Worm (Caenorhabditis elegans) whole organism, young adult: ENCODE results near the gene K12B6.4.

Experiments used
- B0336.3 ChIP-seq: fragments of 200-800 bp; sonication (Bioruptor generic); IDR thresholded peaks from 2 replicates; pipeline ENCODE4 v1.3.6; 2022; ENCODE audit warnings: missing genetic modification characterization, missing compliant biosample characterization
- C06A6.2 ChIP-seq: fragments of 200-800 bp; sonication (Bioruptor generic); conservative IDR thresholded peaks from 2 replicates; pipeline ENCODE4 v1.3.6; 2022; ENCODE audit warnings: missing genetic modification characterization, missing compliant biosample characterization
- F33H1.4 ChIP-seq: fragments of 200-800 bp; sonication (Bioruptor generic); IDR thresholded peaks from 2 replicates; pipeline ENCODE4 v1.3.6; 2022; ENCODE audit warnings: missing genetic modification reagents, missing genetic modification characterization, missing compliant biosample characterization
- F37B4.10 ChIP-seq: fragments of 200-800 bp; sonication (Bioruptor generic); IDR thresholded peaks from 2 replicates; pipeline ENCODE4 v1.3.6; 2022; ENCODE audit warnings: missing genetic modification characterization, missing compliant biosample characterization
- F49E8.2 ChIP-seq: sonication (generic microtip); optimal IDR thresholded peaks from 3 replicates; lab custom pipeline; 2017; ENCODE audit warnings: missing genetic modification characterization, mild to moderate bottlenecking, missing compliant biosample characterization, antibody characterized with exemption, moderate library complexity; ENCODE audit not compliant: insufficient read depth
- F55B11.4 ChIP-seq: sonication (generic microtip); optimal IDR thresholded peaks from 2 replicates; lab custom pipeline; 2016; ENCODE audit warnings: missing compliant biosample characterization, missing genetic modification characterization, borderline replicate concordance; ENCODE audit not compliant: insufficient read depth
- T07F8.4 ChIP-seq: sonication (generic microtip); optimal IDR thresholded peaks from 2 replicates; lab custom pipeline; 2016; ENCODE audit warnings: mild to moderate bottlenecking, missing genetic modification characterization, moderate library complexity, missing compliant biosample characterization
- T26A5.8 ChIP-seq: sonication (generic microtip); optimal IDR thresholded peaks from 2 replicates; lab custom pipeline; 2016; ENCODE audit warnings: missing genetic modification characterization, missing compliant biosample characterization
- Y56A3A.18 ChIP-seq: fragments of 200-800 bp; sonication (Bioruptor generic); IDR thresholded peaks from 2 replicates; pipeline ENCODE4 v1.3.6; 2022; ENCODE audit warnings: missing genetic modification reagents, missing genetic modification characterization, missing compliant biosample characterization
- aptf-2 ChIP-seq: fragments of 200-800 bp; sonication (Bioruptor generic); conservative IDR thresholded peaks from 2 replicates; pipeline ENCODE4 v1.3.6; 2022; ENCODE audit warnings: missing genetic modification reagents, missing genetic modification characterization, missing compliant biosample characterization
- attf-5 ChIP-seq: fragments of 200-800 bp; sonication (Bioruptor generic); optimal IDR thresholded peaks from 2 replicates; lab custom pipeline; 2018; ENCODE audit warnings: mild to moderate bottlenecking, missing genetic modification characterization, missing compliant biosample characterization
- attf-6 ChIP-seq: fragments of 200-800 bp; sonication (Bioruptor generic); IDR thresholded peaks from 2 replicates; pipeline ENCODE4 v1.3.6; 2022; ENCODE audit warnings: missing genetic modification reagents, missing genetic modification characterization, missing compliant biosample characterization
- bed-2 ChIP-seq: fragments of 200-800 bp; sonication (Bioruptor generic); IDR thresholded peaks from 2 replicates; pipeline ENCODE4 v1.3.6; 2022; ENCODE audit warnings: missing genetic modification reagents, missing genetic modification characterization, missing compliant biosample characterization
- ccch-3 ChIP-seq: fragments of 200-800 bp; sonication (Bioruptor generic); optimal IDR thresholded peaks from 2 replicates; lab custom pipeline; 2018; ENCODE audit warnings: mild to moderate bottlenecking, missing genetic modification characterization, missing compliant biosample characterization
- ceh-40 ChIP-seq: fragments of 200-800 bp; sonication (Bioruptor generic); IDR thresholded peaks from 2 replicates; pipeline ENCODE4 v1.3.6; 2022; ENCODE audit warnings: missing genetic modification characterization, missing compliant biosample characterization
- chd-7 ChIP-seq: sonication (generic microtip); optimal IDR thresholded peaks from 2 replicates; lab custom pipeline; 2016; ENCODE audit warnings: mild to moderate bottlenecking, missing genetic modification characterization, moderate library complexity, missing compliant biosample characterization
- dox-1 ChIP-seq: fragments of 200-800 bp; sonication (Bioruptor generic); IDR thresholded peaks from 2 replicates; pipeline ENCODE4 v1.3.6; 2022; ENCODE audit warnings: missing genetic modification reagents, missing genetic modification characterization, missing compliant biosample characterization
- efl-1 ChIP-seq: fragments of 150-350 bp; optimal IDR thresholded peaks from 2 replicates; lab custom pipeline; 2014; ENCODE audit warnings: missing biosample characterization, missing genetic modification reagents, missing genetic modification characterization
- egl-44 ChIP-seq: fragments of 200-800 bp; sonication (Bioruptor generic); IDR thresholded peaks from 2 replicates; pipeline ENCODE4 v1.3.6; 2022; ENCODE audit warnings: missing genetic modification reagents, missing genetic modification characterization, missing compliant biosample characterization
- ekl-4 ChIP-seq: fragments of 200-800 bp; sonication (Bioruptor generic); IDR thresholded peaks from 2 replicates; pipeline ENCODE4 v1.3.6; 2022; ENCODE audit warnings: missing genetic modification reagents, missing genetic modification characterization, missing compliant biosample characterization
- ets-4 ChIP-seq: fragments of 200-800 bp; sonication (Bioruptor generic); optimal IDR thresholded peaks from 2 replicates; lab custom pipeline; 2018; ENCODE audit warnings: mild to moderate bottlenecking, missing genetic modification characterization, missing compliant biosample characterization
- fkh-3 ChIP-seq: sonication (generic microtip); optimal IDR thresholded peaks from 2 replicates; lab custom pipeline; 2016; ENCODE audit warnings: mild to moderate bottlenecking, missing genetic modification characterization, missing compliant biosample characterization
- hlh-26 ChIP-seq: fragments of 200-800 bp; sonication (Bioruptor generic); conservative IDR thresholded peaks from 2 replicates; pipeline ENCODE4 v1.3.6; 2022; ENCODE audit warnings: missing genetic modification reagents, missing genetic modification characterization, missing compliant biosample characterization
- hmg-1.2 ChIP-seq: fragments of 200-800 bp; sonication (Bioruptor generic); IDR thresholded peaks from 2 replicates; pipeline ENCODE4 v1.3.6; 2022; ENCODE audit warnings: missing genetic modification reagents, missing genetic modification characterization, missing compliant biosample characterization
- hsf-1 ChIP-seq: fragments of 200-800 bp; sonication (Bioruptor generic); IDR thresholded peaks from 2 replicates; pipeline ENCODE4 v1.3.6; 2022; ENCODE audit warnings: missing genetic modification reagents, missing genetic modification characterization, missing compliant biosample characterization
- lag-1 ChIP-seq: fragments of 200-800 bp; sonication (Bioruptor generic); IDR thresholded peaks from 2 replicates; pipeline ENCODE4 v1.3.6; 2022; ENCODE audit warnings: missing genetic modification reagents, missing genetic modification characterization, missing compliant biosample characterization
- let-607 ChIP-seq, 2 experiments: fragments of 200-800 bp in 1 of 2; sonication (Bioruptor generic) in 1 of 2; sonication (generic microtip) in 1 of 2; optimal IDR thresholded peaks; 2 replicates each; lab custom pipeline; 2016 to 2018; ENCODE audit warnings: mild to moderate bottlenecking in 2 of 2, missing compliant biosample characterization in 2 of 2, missing genetic modification characterization in 2 of 2, moderate library complexity in 2 of 2, missing genotype in 1 of 2
- lin-26 ChIP-seq: fragments of 200-800 bp; sonication (Bioruptor generic); IDR thresholded peaks from 2 replicates; pipeline ENCODE4 v1.3.6; 2022; ENCODE audit warnings: missing genetic modification reagents, missing genetic modification characterization, missing compliant biosample characterization
- lir-1 ChIP-seq: fragments of 200-800 bp; sonication (Bioruptor generic); conservative IDR thresholded peaks from 2 replicates; pipeline ENCODE4 v1.3.6; 2022; ENCODE audit warnings: missing genetic modification reagents, missing genetic modification characterization, missing compliant biosample characterization
- lsy-27 ChIP-seq: sonication (generic microtip); optimal IDR thresholded peaks from 2 replicates; lab custom pipeline; 2017; ENCODE audit warnings: missing genetic modification characterization, mild to moderate bottlenecking, missing compliant biosample characterization, antibody characterized with exemption, missing genotype, borderline replicate concordance; ENCODE audit not compliant: insufficient read depth
- madf-3 ChIP-seq: fragments of 200-800 bp; sonication (Bioruptor generic); IDR thresholded peaks from 2 replicates; pipeline ENCODE4 v1.3.6; 2022; ENCODE audit warnings: missing genetic modification reagents, missing genetic modification characterization, missing compliant biosample characterization
- madf-6 ChIP-seq: fragments of 200-800 bp; sonication (Bioruptor generic); IDR thresholded peaks from 2 replicates; pipeline ENCODE4 v1.3.6; 2022; ENCODE audit warnings: missing genetic modification reagents, missing genetic modification characterization, missing compliant biosample characterization
- nfya-2 ChIP-seq: fragments of 200-800 bp; sonication (Bioruptor generic); IDR thresholded peaks from 2 replicates; pipeline ENCODE4 v1.3.6; 2022; ENCODE audit warnings: missing genetic modification reagents, missing genetic modification characterization, missing compliant biosample characterization
- nfyb-1 ChIP-seq: fragments of 200-800 bp; sonication (Bioruptor generic); IDR thresholded peaks from 2 replicates; pipeline ENCODE4 v1.3.6; 2022; ENCODE audit warnings: missing genetic modification reagents, missing genetic modification characterization, missing compliant biosample characterization
- nhr-27 ChIP-seq: fragments of 200-800 bp; sonication (Bioruptor generic); optimal IDR thresholded peaks from 2 replicates; lab custom pipeline; 2018; ENCODE audit warnings: mild to moderate bottlenecking, missing genetic modification characterization, moderate library complexity, missing compliant biosample characterization
- nhr-90 ChIP-seq: sonication (generic microtip); optimal IDR thresholded peaks from 2 replicates; lab custom pipeline; 2016; ENCODE audit warnings: missing genotype, mild to moderate bottlenecking, missing genetic modification characterization, missing compliant biosample characterization
- rcor-1 ChIP-seq: fragments of 200-800 bp; sonication (Bioruptor generic); IDR thresholded peaks from 2 replicates; pipeline ENCODE4 v1.3.6; 2022; ENCODE audit warnings: missing genetic modification reagents, missing genetic modification characterization, missing compliant biosample characterization
- rpc-1 ChIP-seq, 2 experiments: fragments of 150-350 bp in 1 of 2; sonication (generic microtip) in 1 of 2; optimal IDR thresholded peaks; 2 replicates each; lab custom pipeline; 2014 to 2018; ENCODE audit warnings: missing biosample characterization in 1 of 2, missing genetic modification characterization in 1 of 2, missing genetic modification reagents in 1 of 2, missing genotype in 1 of 2
- snpc-1.1 ChIP-seq: sonication (generic microtip); optimal IDR thresholded peaks from 2 replicates; lab custom pipeline; 2017; ENCODE audit warnings: missing genetic modification characterization, mild to moderate bottlenecking, missing compliant biosample characterization, antibody characterized with exemption, moderate library complexity, missing genotype, missing genetic modification reagents; ENCODE audit not compliant: insufficient read depth
- snpc-1.3 ChIP-seq: sonication (generic microtip); optimal IDR thresholded peaks from 2 replicates; lab custom pipeline; 2017; ENCODE audit warnings: missing genetic modification characterization, mild to moderate bottlenecking, missing compliant biosample characterization, antibody characterized with exemption, moderate library complexity, missing genotype, missing genetic modification reagents; ENCODE audit not compliant: insufficient read depth
- snpc-3.4 ChIP-seq: sonication (generic microtip); optimal IDR thresholded peaks from 2 replicates; lab custom pipeline; 2017; ENCODE audit warnings: missing genetic modification characterization, mild to moderate bottlenecking, missing compliant biosample characterization, antibody characterized with exemption, moderate library complexity, missing genotype, missing genetic modification reagents
- tbx-9 ChIP-seq: sonication (generic microtip); optimal IDR thresholded peaks from 2 replicates; lab custom pipeline; 2016; ENCODE audit warnings: borderline replicate concordance, missing genetic modification characterization, inconsistent platforms, missing compliant biosample characterization
- zim-3 ChIP-seq: sonication (generic microtip); optimal IDR thresholded peaks from 2 replicates; lab custom pipeline; 2017; ENCODE audit warnings: mild to moderate bottlenecking, missing genetic modification characterization, moderate library complexity, missing compliant biosample characterization
- ztf-22 ChIP-seq: fragments of 200-800 bp; sonication (Bioruptor generic); optimal IDR thresholded peaks from 2 replicates; lab custom pipeline; 2018; ENCODE audit warnings: mild to moderate bottlenecking, missing genetic modification characterization, moderate library complexity, missing compliant biosample characterization
- ztf-25 ChIP-seq: fragments of 200-800 bp; sonication (Bioruptor generic); IDR thresholded peaks from 2 replicates; pipeline ENCODE4 v1.3.6; 2022; ENCODE audit warnings: missing genetic modification reagents, missing genetic modification characterization, missing compliant biosample characterization
- ztf-3 ChIP-seq: fragments of 200-800 bp; sonication (Bioruptor generic); optimal IDR thresholded peaks from 2 replicates; lab custom pipeline; 2018; ENCODE audit warnings: mild to moderate bottlenecking, missing genetic modification characterization, missing compliant biosample characterization

Gene K12B6.4

DNA sequence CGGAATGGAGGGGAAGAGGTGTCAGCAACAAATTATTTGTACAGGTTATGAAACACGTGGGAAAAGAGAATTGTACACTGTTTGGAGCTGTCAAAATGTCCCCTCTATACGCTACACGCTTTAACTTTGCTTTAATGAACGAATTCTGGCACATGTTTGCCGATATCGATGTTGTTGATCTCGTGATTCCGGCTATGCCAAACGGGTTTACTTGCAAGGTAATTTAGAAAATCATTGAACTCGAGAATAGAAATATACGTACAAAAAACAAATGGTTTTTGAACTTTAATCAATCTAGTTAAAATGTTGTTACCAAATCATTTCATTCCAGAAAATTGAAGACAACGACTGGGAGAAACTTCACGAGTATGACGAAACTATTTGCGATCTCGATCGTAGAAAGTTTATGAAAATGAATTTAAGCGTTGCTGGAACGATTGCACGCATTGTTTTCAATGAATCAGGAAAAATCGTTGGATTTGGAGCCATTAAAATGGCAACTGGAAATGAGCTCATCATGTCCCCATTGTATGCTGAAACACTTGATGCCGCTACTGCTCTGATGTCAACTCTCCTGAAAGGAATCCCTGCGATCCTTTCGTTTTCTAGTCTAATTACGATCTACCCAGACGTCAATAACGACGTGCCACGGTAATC lies 3.8 kb downstream of the K12B6.4 start (continued):
- no peak for TF ChIP-seq attf-5
- TF ChIP-seq nfyb-1 = no peak
- TF ChIP-seq fkh-3 = no peak
- TF ChIP-seq chd-7 = no peak
- TF ChIP-seq tbx-9 (tag; lab: Kevin White, UChicago) = no peak
- no peak for TF ChIP-seq lag-1 (GFP tag; lab: Robert Waterston, UW)
- no peak for TF ChIP-seq rpc-1 (optimal IDR thresholded peaks at IDR 0.05; lab: Kevin White, UChicago)
- no peak for TF ChIP-seq rpc-1 (tag; optimal IDR thresholded peaks at IDR 0.05; lab: Kevin White, UChicago)
- no peak for TF ChIP-seq snpc-1.3
- TF ChIP-seq let-607 (tag; optimal IDR thresholded peaks at IDR 0.05; lab: Kevin White, UChicago) = no peak
- TF ChIP-seq F55B11.4 (tag; lab: Kevin White, UChicago) = no peak
- no peak for TF ChIP-seq bed-2 (GFP tag; lab: Robert Waterston, UW)
- TF ChIP-seq ets-4 (GFP tag; lab: Kevin White, UChicago) = no peak
- TF ChIP-seq hmg-1.2 = peak; percentile 5; the same call in 1 of the 2 replicates
- TF ChIP-seq nfya-2 = no peak
- TF ChIP-seq F37B4.10 (GFP tag; lab: Robert Waterston, UW) = no peak
- TF ChIP-seq efl-1 (GFP tag; lab: Kevin White, UChicago) = no peak
- TF ChIP-seq nhr-90 (tag; lab: Kevin White, UChicago) = no peak
- 0 out of 2 replicates have a peak, but pooled peaks have one; percentile 61 for TF ChIP-seq lin-26 (GFP tag; lab: Robert Waterston, UW)
- no peak for TF ChIP-seq ztf-22 (GFP tag; lab: Kevin White, UChicago)
- no peak for TF ChIP-seq C06A6.2 (GFP tag; lab: Robert Waterston, UW)
- TF ChIP-seq dox-1 (GFP tag; lab: Robert Waterston, UW) = no peak
- 0 out of 2 replicates have a peak, but pooled peaks have one; percentile 3 for TF ChIP-seq B0336.3 (GFP tag; lab: Robert Waterston, UW)
- TF ChIP-seq ccch-3 = no peak
- TF ChIP-seq T26A5.8 (tag; lab: Kevin White, UChicago) = no peak
- TF ChIP-seq snpc-1.1 (tag; lab: Kevin White, UChicago) = no peak
- no peak for TF ChIP-seq madf-6 (GFP tag; lab: Robert Waterston, UW)
- no peak for TF ChIP-seq F49E8.2
- TF ChIP-seq hsf-1 (GFP tag; lab: Robert Waterston, UW) = no peak
- TF ChIP-seq ekl-4 (GFP tag; lab: Robert Waterston, UW) = no peak
- no peak for TF ChIP-seq ztf-3 (GFP tag; lab: Kevin White, UChicago)
- peak; percentile 35 for TF ChIP-seq zim-3 (tag; lab: Kevin White, UChicago)
- TF ChIP-seq hlh-26 (GFP tag; lab: Robert Waterston, UW) = no peak
- no peak for TF ChIP-seq lir-1 (GFP tag; lab: Robert Waterston, UW)
- TF ChIP-seq Y56A3A.18 = no peak
- TF ChIP-seq aptf-2 (GFP tag; lab: Robert Waterston, UW) = no peak
- no peak for TF ChIP-seq T07F8.4
- TF ChIP-seq egl-44 = no peak
- TF ChIP-seq snpc-3.4 = no peak
- TF ChIP-seq lsy-27 = no peak
- TF ChIP-seq ztf-25 (GFP tag; lab: Robert Waterston, UW) = no peak
- 0 out of 2 replicates have a peak, but pooled peaks have one; percentile 11 for TF ChIP-seq rcor-1 (GFP tag; lab: Robert Waterston, UW)
- no peak for TF ChIP-seq ceh-40 (GFP tag; lab: Robert Waterston, UW)
- no peak for TF ChIP-seq attf-6 (GFP tag; lab: Robert Waterston, UW)
- no peak for TF ChIP-seq madf-3 (GFP tag; lab: Robert Waterston, UW)
- TF ChIP-seq nhr-27 (tag; lab: Kevin White, UChicago) = no peak
- no peak for TF ChIP-seq F33H1.4
